Fruit fly (Drosophila melanogaster) whole organism, embryonic: ENCODE measurements around the gene kra.

Source experiments
- CG34224 ChIP-seq: fragments of 200-800 bp; sonication (Bioruptor generic); IDR thresholded peaks from 3 replicates; pipeline ENCODE4 v1.3.6; 2022; ENCODE audit warnings: missing biosample characterization, missing genetic modification characterization; ENCODE audit not compliant: partially characterized antibody
- CG4730 ChIP-seq: fragments of 200-800 bp; sonication (Bioruptor generic); IDR thresholded peaks from 2 replicates; pipeline ENCODE4 v1.3.6; 2022; ENCODE audit warnings: missing biosample characterization, missing genetic modification characterization
- D19A ChIP-seq: fragments of 200-800 bp; optimal IDR thresholded peaks from 3 replicates; lab custom pipeline; 2019; ENCODE audit warnings: missing biosample characterization, mild to moderate bottlenecking, missing genetic modification characterization, moderate library complexity
- Gug ChIP-seq: fragments of 200-800 bp; sonication (Bioruptor generic); IDR thresholded peaks from 4 replicates; pipeline ENCODE4 v1.3.6; 2022; ENCODE audit warnings: missing biosample characterization, missing genetic modification characterization
- aop ChIP-seq: fragments of 200-800 bp; sonication (Bioruptor generic); IDR thresholded peaks from 2 replicates; pipeline ENCODE4 v1.3.6; 2022; ENCODE audit warnings: missing biosample characterization, missing genetic modification characterization
- pb ChIP-seq: fragments of 200-800 bp; sonication (Bioruptor generic); optimal IDR thresholded peaks from 3 replicates; lab custom pipeline; 2016; ENCODE audit warnings: missing biosample characterization, missing genetic modification characterization
- wor ChIP-seq: fragments of 200-800 bp; sonication (Bioruptor generic); IDR thresholded peaks from 2 replicates; pipeline ENCODE4 v1.3.6; 2022; ENCODE audit warnings: missing biosample characterization, missing genetic modification characterization

- TF ChIP-seq wor (GFP tag; lab: Robert Waterston, UW): no peak
- TF ChIP-seq pb (GFP tag; lab: Kevin White, UChicago): no peak
- no peak for TF ChIP-seq D19A
- TF ChIP-seq Gug (GFP tag; lab: Robert Waterston, UW): no peak
- TF ChIP-seq CG34224 (GFP tag; lab: Robert Waterston, UW): no peak
- no peak for TF ChIP-seq aop (GFP tag; lab: Robert Waterston, UW)
- no peak for TF ChIP-seq CG4730 (GFP tag; lab: Robert Waterston, UW)
Measured at dm6 chr3R:5649903-5650302, 49.0 kb upstream of the kra start.
